Worm (Caenorhabditis elegans) whole organism, early embryonic: Measurements from ENCODE around the gene K12B6.9.

Experiments
- B0310.2 ChIP-seq: sonication (generic microtip); optimal IDR thresholded peaks from 2 replicates; lab custom pipeline; 2016; ENCODE audit warnings: mild to moderate bottlenecking, missing genetic modification characterization, missing compliant biosample characterization
- F13C5.2 ChIP-seq: sonication (generic microtip); optimal IDR thresholded peaks from 2 replicates; lab custom pipeline; 2017; ENCODE audit warnings: mild to moderate bottlenecking, missing genetic modification characterization, inconsistent platforms, missing compliant biosample characterization
- ama-1 ChIP-seq: fragments of 150-350 bp; optimal IDR thresholded peaks from 2 replicates; lab custom pipeline; 2014
- ceh-13 ChIP-seq: fragments of 200-800 bp; sonication (Bioruptor generic); optimal IDR thresholded peaks from 2 replicates; lab custom pipeline; 2018; ENCODE audit warnings: mild to moderate bottlenecking, missing genetic modification characterization, missing compliant biosample characterization
- ceh-36 ChIP-seq: sonication (generic microtip); optimal IDR thresholded peaks from 2 replicates; lab custom pipeline; 2016; ENCODE audit warnings: missing genetic modification characterization, inconsistent platforms, missing compliant biosample characterization
- pes-1 ChIP-seq: fragments of 200-800 bp; sonication (Bioruptor generic); IDR thresholded peaks from 2 replicates; pipeline ENCODE4 v1.3.6; 2022; ENCODE audit warnings: missing genetic modification reagents, missing genetic modification characterization, missing compliant biosample characterization
- scrt-1 ChIP-seq: fragments of 200-800 bp; sonication (Bioruptor generic); IDR thresholded peaks from 2 replicates; pipeline ENCODE4 v1.3.6; 2022; ENCODE audit warnings: missing genetic modification characterization, missing compliant biosample characterization
- tbx-11 ChIP-seq: fragments of 200-800 bp; sonication (Bioruptor generic); IDR thresholded peaks from 2 replicates; pipeline ENCODE4 v1.3.6; 2022; ENCODE audit warnings: missing genetic modification characterization, missing compliant biosample characterization

DNA sequence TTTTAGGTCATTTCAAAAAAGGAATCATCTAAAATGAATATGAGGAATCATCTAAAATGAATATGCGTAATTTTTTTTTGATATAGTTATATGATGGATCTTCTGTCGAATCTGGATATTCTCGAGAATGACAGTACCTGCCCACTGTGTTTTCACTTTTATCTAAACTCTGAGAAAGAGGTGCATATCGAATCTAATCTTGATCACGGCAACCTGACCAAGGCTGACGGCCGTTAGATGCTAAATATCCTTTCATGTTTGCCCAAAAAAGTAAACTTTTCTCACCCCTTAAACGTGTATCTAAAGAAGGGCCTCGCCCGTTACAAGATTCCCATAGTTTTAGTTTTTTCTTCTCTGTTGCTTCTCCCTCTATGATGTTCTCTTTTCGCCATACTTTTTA, 10.0 kb upstream of the K12B6.9 start:
- no peak for TF ChIP-seq ceh-36 (tag; lab: Kevin White, UChicago)
- TF ChIP-seq F13C5.2 (tag; lab: Kevin White, UChicago): no peak
- no peak for TF ChIP-seq ceh-13 (GFP tag; lab: Kevin White, UChicago)
- no peak for TF ChIP-seq ama-1
- no peak for TF ChIP-seq pes-1
- no peak for TF ChIP-seq tbx-11 (GFP tag; lab: Robert Waterston, UW)
- TF ChIP-seq scrt-1 (GFP tag; lab: Robert Waterston, UW): no peak
- no peak for TF ChIP-seq B0310.2
